Fruit fly (Drosophila melanogaster): ENCODE measurements around the gene mts.

The mts gene

DNA sequence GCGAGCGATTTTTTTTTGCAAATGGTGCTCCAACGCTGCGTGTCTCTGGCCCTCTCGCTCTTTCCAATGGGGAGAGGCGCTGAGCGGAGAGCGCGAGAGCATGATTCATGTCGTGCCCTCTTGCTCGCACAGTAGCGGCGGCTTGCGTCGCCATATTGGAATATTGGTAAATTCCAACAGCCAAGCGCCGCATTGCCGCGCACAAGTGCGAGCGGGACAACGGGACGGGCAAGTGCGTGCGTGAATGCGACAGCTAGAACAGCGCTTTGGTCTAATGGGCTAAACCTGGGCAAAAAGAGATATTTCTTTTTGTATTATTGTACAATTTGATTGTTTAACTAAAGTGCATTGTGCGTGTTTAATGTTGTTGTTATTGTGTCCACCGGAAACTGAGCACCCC is 781 bp downstream of the mts start (continued):
- TF ChIP-seq spab (GFP tag; optimal IDR thresholded peaks at IDR 0.05) (no peak), CG32006 (GFP tag; optimal IDR thresholded peaks at IDR 0.05) (peak; percentile 40), Gug (GFP tag; IDR thresholded peaks at IDR 0.05) (peak; percentile 30; the same call in 1 of the 2 replicates), CG34406 (GFP tag; optimal IDR thresholded peaks at IDR 0.05) (peak; percentile 32), topi (GFP tag; optimal IDR thresholded peaks at IDR 0.05) (peak; percentile 36), CG1621 (tag; optimal IDR thresholded peaks at IDR 0.05) (peak; percentile 8)

DNA sequence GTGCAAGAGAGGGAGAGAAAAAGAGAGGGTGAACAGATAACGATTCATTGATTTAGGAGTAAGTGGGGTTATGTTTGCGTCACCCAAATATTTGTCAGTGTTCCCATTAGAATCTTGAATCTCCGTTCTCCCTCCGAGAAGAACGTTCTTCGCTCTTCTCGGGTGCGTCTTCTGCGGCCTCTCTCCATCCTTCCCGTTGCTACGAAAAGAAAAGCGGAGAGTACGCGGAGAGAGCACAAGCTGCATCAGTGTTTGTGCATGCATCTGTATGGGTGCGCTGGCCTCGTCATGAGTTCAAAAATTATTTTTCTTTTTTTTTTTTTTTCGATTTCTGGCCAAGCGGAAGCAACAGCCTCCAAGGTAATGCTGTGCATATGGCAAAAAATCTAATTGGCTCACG is 1.5 kb downstream of the mts start:
- TF ChIP-seq pdm3 (GFP tag; optimal IDR thresholded peaks at IDR 0.05) (no peak), Sox14 (GFP tag; optimal IDR thresholded peaks at IDR 0.05) (no peak), Sox102F (GFP tag; optimal IDR thresholded peaks at IDR 0.05) (no peak), CG3032 (tag; optimal IDR thresholded peaks at IDR 0.05) (no peak), CG6276 (GFP tag; optimal IDR thresholded peaks at IDR 0.05) (peak; percentile 32), CG6808 (GFP tag; optimal IDR thresholded peaks at IDR 0.05) (no peak), topi (GFP tag; optimal IDR thresholded peaks at IDR 0.05) (no peak), CG6792 (GFP tag; optimal IDR thresholded peaks at IDR 0.05) (no peak), svp (GFP tag) (peak; percentile 53), CG11762 (GFP tag; optimal IDR thresholded peaks at IDR 0.05; ENCODE audit: insufficient read depth) (no peak), net (GFP tag; optimal IDR thresholded peaks at IDR 0.05) (no peak), cyc (GFP tag; optimal IDR thresholded peaks at IDR 0.05) (no peak), dac (GFP tag; optimal IDR thresholded peaks at IDR 0.05) (no peak), Blimp-1 (GFP tag; optimal IDR thresholded peaks at IDR 0.05) (no peak), esn (GFP tag; optimal IDR thresholded peaks at IDR 0.05) (peak; percentile 20), CG8119 (GFP tag; IDR thresholded peaks at IDR 0.05) (0 out of 3 replicates have a peak, but pooled peaks have one; percentile 27), Met (GFP tag; optimal IDR thresholded peaks at IDR 0.05) (no peak), ss (GFP tag; optimal IDR thresholded peaks at IDR 0.05) (no peak), lz (GFP tag; optimal IDR thresholded peaks at IDR 0.05) (no peak), CG11902 (GFP tag; optimal IDR thresholded peaks at IDR 0.05) (no peak), CG9139 (GFP tag; optimal IDR thresholded peaks at IDR 0.05) (no peak), achi (GFP tag; optimal IDR thresholded peaks at IDR 0.05) (no peak), CG1621 (tag; optimal IDR thresholded peaks at IDR 0.05) (no peak), Ets21C (GFP tag; optimal IDR thresholded peaks at IDR 0.05) (no peak), Eip78C (GFP tag) (peak; percentile 66), CG15336 (GFP tag; IDR thresholded peaks at IDR 0.05) (peak; percentile 29; the same call in 1 of the 2 replicates), eg (GFP tag; IDR thresholded peaks at IDR 0.05) (peak; percentile 16; the same call in 1 of the 3 replicates), CG31627 (GFP tag; optimal IDR thresholded peaks at IDR 0.05) (no peak), vri (GFP tag; optimal IDR thresholded peaks at IDR 0.05) (no peak), Hr39 (GFP tag; optimal IDR thresholded peaks at IDR 0.05) (no peak), fkh (GFP tag; optimal IDR thresholded peaks at IDR 0.05) (peak; percentile 42), Ets96B (tag; optimal IDR thresholded peaks at IDR 0.05) (no peak), CG3919 (GFP tag; optimal IDR thresholded peaks at IDR 0.05) (no peak), CG4318 (GFP tag; optimal IDR thresholded peaks at IDR 0.05) (no peak), CG16779 (tag; optimal IDR thresholded peaks at IDR 0.05) (no peak), Eip75B (GFP tag; optimal IDR thresholded peaks at IDR 0.05) (no peak), Hr4 (GFP tag; optimal IDR thresholded peaks at IDR 0.05) (no peak), Hr38 (GFP tag; optimal IDR thresholded peaks at IDR 0.05) (no peak), CG6163 (GFP tag; IDR thresholded peaks at IDR 0.05) (peak; percentile 60), OdsH (GFP tag; optimal IDR thresholded peaks at IDR 0.05) (no peak), spab (GFP tag; optimal IDR thresholded peaks at IDR 0.05) (no peak)
